Worm (Caenorhabditis elegans) whole organism, L3 larva: Measurements from ENCODE around the gene sago-1.

Experiments
- ZK546.5 ChIP-seq: sonication (generic microtip); optimal IDR thresholded peaks from 2 replicates; lab custom pipeline; 2017; ENCODE audit warnings: missing biosample characterization, missing genetic modification characterization
- elt-3 ChIP-seq, 3 experiments: fragments of 150-350 bp in 1 of 3; sonication (generic microtip) in 2 of 3; optimal IDR thresholded peaks; 2 replicates in 2 of 3; 4 replicates in 1 of 3; lab custom pipeline; 2014 to 2017; ENCODE audit warnings: missing biosample characterization in 3 of 3, missing genetic modification characterization in 3 of 3
- nhr-12 ChIP-seq: fragments of 150-350 bp; optimal IDR thresholded peaks from 2 replicates; lab custom pipeline; 2014; ENCODE audit warnings: missing biosample characterization, missing genetic modification characterization
- nhr-28 ChIP-seq: fragments of 150-350 bp; optimal IDR thresholded peaks from 2 replicates; lab custom pipeline; 2014; ENCODE audit warnings: missing biosample characterization, missing genetic modification characterization
- sea-2 ChIP-seq: fragments of 150-350 bp; sonication (generic microtip); optimal IDR thresholded peaks from 4 replicates; lab custom pipeline; 2014; ENCODE audit warnings: missing biosample characterization, missing genetic modification reagents, missing genetic modification characterization
- skn-1 ChIP-seq: fragments of 150-350 bp; optimal IDR thresholded peaks from 2 replicates; lab custom pipeline; 2014; ENCODE audit warnings: missing biosample characterization, missing genetic modification characterization

ce11 chrV:6253936-6254335 lies 49.6 kb upstream of the sago-1 start:
- TF ChIP-seq nhr-12: no peak
- no peak for TF ChIP-seq skn-1 (tag; lab: Kevin White, UChicago)
- TF ChIP-seq elt-3 (tag; optimal IDR thresholded peaks at IDR 0.05; lab: Kevin White, UChicago): no peak
- TF ChIP-seq sea-2: no peak
- no peak for TF ChIP-seq nhr-28 (tag; lab: Kevin White, UChicago)
- TF ChIP-seq ZK546.5 (tag; lab: Kevin White, UChicago): no peak
